Worm (Caenorhabditis elegans): ENCODE data around the gene nape-1.

Gene nape-1

ce11 chrIV:3725361-3725760 is 15.3 kb downstream of the nape-1 start, which contains the start of gene Y37E11AM.2:
Gene Y37E11AM.2 (minus strand): TSS chrIV:3725461.
- no peak for TF ChIP-seq ceh-43 (GFP tag; optimal IDR thresholded peaks at IDR 0.05)
- no peak for TF ChIP-seq M03D4.4 (tag; optimal IDR thresholded peaks at IDR 0.05)
- TF ChIP-seq nhr-76 (tag; optimal IDR thresholded peaks at IDR 0.05) = no peak

- TF ChIP-seq drap-1 (GFP tag; optimal IDR thresholded peaks at IDR 0.05) = no peak
- TF ChIP-seq blmp-1 (tag; optimal IDR thresholded peaks at IDR 0.05) = no peak
- TF ChIP-seq M03D4.4 (tag; optimal IDR thresholded peaks at IDR 0.05) = no peak
Observed at ce11 chrIV:3722690-3723089, 18.0 kb downstream of the nape-1 start, which contains the start of gene Y37E11AM.4. Gene Y37E11AM.4 (minus strand): TSS chrIV:3722790.

ce11 chrIV:3721973-3722372 is 18.7 kb downstream of the nape-1 start:
- TF ChIP-seq mep-1 (tag; optimal IDR thresholded peaks at IDR 0.05) (no peak), nhr-12 (tag; optimal IDR thresholded peaks at IDR 0.05) (no peak), lin-32 (GFP tag; optimal IDR thresholded peaks at IDR 0.05) (no peak), flh-1 (GFP tag; optimal IDR thresholded peaks at IDR 0.05) (no peak), lin-13 (tag; optimal IDR thresholded peaks at IDR 0.05) (no peak), elt-3 (tag; optimal IDR thresholded peaks at IDR 0.05) (no peak), nhr-2 (tag; optimal IDR thresholded peaks at IDR 0.05) (no peak), ceh-43 (GFP tag; optimal IDR thresholded peaks at IDR 0.05) (no peak), blmp-1 (tag; optimal IDR thresholded peaks at IDR 0.05) (no peak), nhr-76 (tag; optimal IDR thresholded peaks at IDR 0.05) (no peak), mab-5 (tag; optimal IDR thresholded peaks at IDR 0.05) (no peak), cnd-1 (tag; optimal IDR thresholded peaks at IDR 0.05) (no peak)

- TF ChIP-seq pha-4 (tag; optimal IDR thresholded peaks at IDR 0.05) (peak; percentile 72), snpc-4 (tag; optimal IDR thresholded peaks at IDR 0.05) (no peak)
Observed at ce11 chrIV:3720644-3721043, 20.0 kb downstream of the nape-1 start.

DNA sequence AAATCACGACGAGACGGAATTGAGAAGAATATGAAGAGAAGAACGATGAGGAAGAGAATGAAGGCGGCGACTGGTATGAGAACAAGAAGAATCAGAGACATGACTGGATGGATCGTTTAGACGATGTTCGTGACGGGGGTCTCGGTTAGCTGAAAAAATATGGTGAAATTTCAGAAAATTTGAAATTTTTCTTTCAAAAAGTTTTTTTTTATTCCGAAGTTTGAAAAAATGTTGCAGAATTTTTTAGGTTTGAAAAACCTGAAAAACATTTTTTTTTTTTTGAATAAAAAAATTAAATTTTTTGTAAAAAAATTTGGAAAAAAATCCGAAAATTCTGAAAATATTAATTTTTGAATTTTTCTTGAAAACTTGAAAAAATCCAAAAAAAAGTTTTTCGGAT is 21.6 kb downstream of the nape-1 start, which contains the start of gene Y37E11AM.3:
Gene Y37E11AM.3, minus strand, starts transcription at position 101 of the 400 bp plus-strand sequence.
- TF ChIP-seq ceh-39 (tag; optimal IDR thresholded peaks at IDR 0.05) = no peak
- TF ChIP-seq ztf-11 (tag; optimal IDR thresholded peaks at IDR 0.05) = no peak
- no peak for TF ChIP-seq elt-1 (tag; optimal IDR thresholded peaks at IDR 0.05; ENCODE audit: borderline replicate concordance, insufficient read depth)
- no peak for TF ChIP-seq sptf-1 (tag; optimal IDR thresholded peaks at IDR 0.05)
- TF ChIP-seq cnd-1 (tag; optimal IDR thresholded peaks at IDR 0.05) = no peak
- no peak for TF ChIP-seq M03D4.4 (tag; optimal IDR thresholded peaks at IDR 0.05)
- no peak for TF ChIP-seq mep-1 (tag; optimal IDR thresholded peaks at IDR 0.05)

- TF ChIP-seq elt-3 (tag; optimal IDR thresholded peaks at IDR 0.05) = no peak
- TF ChIP-seq ceh-43 (GFP tag; optimal IDR thresholded peaks at IDR 0.05) = no peak
- peak; percentile 94 for TF ChIP-seq zip-8 (tag; optimal IDR thresholded peaks at IDR 0.05)
Observed at ce11 chrIV:3710737-3711136, 29.9 kb downstream of the nape-1 start.

ce11 chrIV:3709200-3709599 is 31.5 kb downstream of the nape-1 start, which contains the start of gene Y37E11AL.1:
Gene Y37E11AL.1 (plus strand): TSS chrIV:3709500.
- TF ChIP-seq unc-39 (tag; optimal IDR thresholded peaks at IDR 0.05) = no peak
- no peak for TF ChIP-seq mep-1 (tag; optimal IDR thresholded peaks at IDR 0.05)
- TF ChIP-seq cnd-1 (tag; optimal IDR thresholded peaks at IDR 0.05) = no peak
- TF ChIP-seq elt-3 (tag; optimal IDR thresholded peaks at IDR 0.05) = no peak
- TF ChIP-seq snpc-4 (tag; optimal IDR thresholded peaks at IDR 0.05) = no peak
- TF ChIP-seq ham-2 (GFP tag; optimal IDR thresholded peaks at IDR 0.05) = no peak
- TF ChIP-seq lin-32 (GFP tag; optimal IDR thresholded peaks at IDR 0.05) = no peak
- no peak for TF ChIP-seq lin-13 (tag; optimal IDR thresholded peaks at IDR 0.05)
- no peak for TF ChIP-seq ztf-11 (tag; optimal IDR thresholded peaks at IDR 0.05)

ce11 chrIV:3701892-3702291 is 38.8 kb downstream of the nape-1 start, which contains the start of gene Y37E11AL.12:
Gene Y37E11AL.12 (minus strand): TSS chrIV:3701992.
- no peak for TF ChIP-seq nhr-237 (tag; optimal IDR thresholded peaks at IDR 0.05)
- no peak for TF ChIP-seq ham-2 (GFP tag; optimal IDR thresholded peaks at IDR 0.05)
- TF ChIP-seq ztf-11 (tag; optimal IDR thresholded peaks at IDR 0.05) = no peak
- no peak for TF ChIP-seq ces-1 (GFP tag; optimal IDR thresholded peaks at IDR 0.05)
- no peak for TF ChIP-seq mab-5 (tag; optimal IDR thresholded peaks at IDR 0.05)

All from whole organism, mixed stage, embryonic.